Worm (Caenorhabditis elegans): ENCODE results near the gene sdz-32.

Gene sdz-32

DNA sequence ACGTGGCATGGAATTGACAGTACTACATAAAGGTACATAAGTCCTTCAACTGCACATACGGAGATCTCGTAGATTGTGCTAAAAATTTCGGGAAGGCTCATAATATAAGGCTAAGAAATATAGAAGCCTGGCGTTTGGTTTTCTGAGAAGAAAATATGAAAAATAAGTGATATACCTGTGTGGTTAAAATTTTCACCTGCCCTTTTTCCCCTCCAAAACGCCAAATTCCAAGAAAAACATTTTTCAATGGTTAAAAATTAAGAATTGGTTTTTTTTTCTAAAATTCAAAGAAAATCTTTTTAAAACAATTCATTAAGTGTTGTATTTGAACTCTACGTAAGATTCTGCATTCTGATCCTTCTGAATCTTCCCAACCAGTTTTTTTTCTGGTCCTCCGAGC is 40.8 kb downstream of the sdz-32 start, which contains the start of gene srz-5:
srz-5 (minus strand) TSS at position 101 of the 400 bp plus-strand sequence.
- TF ChIP-seq ccch-3 (GFP tag; optimal IDR thresholded peaks at IDR 0.05) (no peak), rcor-1 (GFP tag; IDR thresholded peaks at IDR 0.05) (no peak), madf-10 (tag; optimal IDR thresholded peaks at IDR 0.05) (no peak), ztf-22 (GFP tag; optimal IDR thresholded peaks at IDR 0.05) (no peak), nhr-120 (GFP tag; IDR thresholded peaks at IDR 0.05) (no peak), ztf-6 (GFP tag; IDR thresholded peaks at IDR 0.05) (no peak), B0035.1 (tag; optimal IDR thresholded peaks at IDR 0.05) (no peak), lin-35 (GFP tag; optimal IDR thresholded peaks at IDR 0.05) (no peak), egl-44 (GFP tag; IDR thresholded peaks at IDR 0.05) (no peak), T26A5.8 (tag; optimal IDR thresholded peaks at IDR 0.05) (no peak), nhr-179 (tag; optimal IDR thresholded peaks at IDR 0.05) (no peak), C06A6.2 (GFP tag; conservative IDR thresholded peaks at IDR 0.05) (no peak), gei-17 (GFP tag; optimal IDR thresholded peaks at IDR 0.05) (no peak), nfyb-1 (GFP tag; IDR thresholded peaks at IDR 0.05) (no peak), bed-1 (GFP tag; IDR thresholded peaks at IDR 0.05) (no peak), xnd-1 (tag; optimal IDR thresholded peaks at IDR 0.05) (no peak), madf-3 (GFP tag; IDR thresholded peaks at IDR 0.05) (no peak)

DNA sequence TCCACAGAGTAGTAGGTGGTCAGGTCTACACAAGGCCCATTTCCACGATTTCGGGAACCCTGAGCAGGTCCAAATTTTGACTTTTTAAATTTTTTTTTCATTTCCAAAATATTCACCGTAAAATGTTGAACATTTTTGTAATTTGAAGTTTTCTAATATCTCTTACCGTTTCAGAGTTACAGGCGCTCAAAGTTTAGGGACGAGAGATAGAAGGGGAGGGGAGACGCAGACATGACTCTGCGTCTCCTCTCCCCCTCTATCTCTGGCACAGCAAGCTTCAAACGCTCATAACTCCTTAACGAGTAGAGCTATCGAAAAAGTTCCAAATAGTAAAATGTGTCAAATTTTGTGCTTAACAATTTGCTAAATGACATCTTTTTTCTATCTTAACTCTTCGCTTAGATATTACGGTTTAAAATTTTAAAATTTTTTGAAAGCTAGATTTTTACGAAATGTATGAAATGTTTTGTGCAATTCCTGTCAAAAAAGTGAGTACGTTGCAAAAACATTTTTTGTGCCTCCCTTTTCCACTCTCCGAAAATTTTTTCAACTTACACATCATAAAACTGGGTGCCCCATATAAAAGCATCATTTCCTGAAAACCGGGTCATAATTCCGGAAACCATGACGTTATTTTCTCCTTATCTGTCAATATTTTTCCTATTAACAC is 41.7 kb downstream of the sdz-32 start, which contains the start of the genes Y49F6B.14 and clec-125:
Y49F6B.14 (minus strand) TSS at position 101 of the 670 bp plus-strand sequence.
clec-125 (plus strand) TSS at position 620 of the 670 bp plus-strand sequence.
- TF ChIP-seq ztf-28 (GFP tag; IDR thresholded peaks at IDR 0.05) (no peak), hmg-1.2 (GFP tag; IDR thresholded peaks at IDR 0.05) (peak; percentile 75)

DNA sequence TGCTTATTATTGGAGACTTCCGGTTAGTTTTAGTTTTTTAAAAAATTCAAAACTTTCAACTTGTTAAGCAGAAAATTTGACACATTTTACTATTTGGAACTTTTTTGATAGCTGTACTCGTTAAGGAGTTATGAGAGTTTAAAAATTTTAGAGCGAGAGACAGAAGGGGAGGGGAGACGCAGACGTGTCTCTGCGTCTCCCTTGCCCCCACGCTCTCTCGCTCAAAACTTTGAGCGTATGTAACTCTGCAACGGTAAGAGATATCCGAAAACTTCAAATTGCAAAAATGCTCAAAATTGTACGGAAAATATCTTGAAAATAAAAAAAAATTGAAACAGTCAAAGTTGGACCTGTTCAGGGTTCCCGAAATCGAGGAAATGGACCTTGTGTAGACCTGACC is 42.3 kb downstream of the sdz-32 start:
- TF ChIP-seq hmg-1.2 (GFP tag; IDR thresholded peaks at IDR 0.05) (peak; percentile 90), madf-6 (GFP tag; IDR thresholded peaks at IDR 0.05) (no peak), ceh-91 (GFP tag; IDR thresholded peaks at IDR 0.05) (no peak)

DNA sequence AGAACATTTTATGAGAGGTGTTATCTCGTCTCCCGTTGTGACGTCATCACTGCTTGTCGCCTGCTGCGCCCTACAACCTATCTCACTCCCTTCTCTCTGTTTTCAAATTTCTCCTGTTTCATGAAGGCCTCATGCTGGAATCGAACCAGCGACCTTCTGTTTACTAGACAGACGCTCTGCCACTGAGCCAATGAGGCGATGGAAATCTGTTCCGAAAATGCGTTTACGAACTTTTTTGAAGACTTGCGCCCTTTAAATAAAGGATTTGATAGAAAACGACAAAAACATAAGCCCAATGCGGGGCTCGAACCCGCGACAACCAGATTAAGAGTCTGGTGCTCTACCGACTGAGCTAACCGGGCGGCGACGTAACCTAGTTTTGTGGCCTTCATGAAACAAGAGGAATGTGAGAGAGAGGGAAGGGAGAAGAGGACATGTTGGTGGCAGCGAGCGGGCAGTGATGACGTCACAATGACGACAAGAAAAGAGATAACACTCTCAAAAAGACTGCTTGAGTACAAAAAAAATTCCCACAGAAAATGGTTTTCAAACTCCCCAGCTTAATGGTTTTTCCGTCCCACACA is 45.2 kb downstream of the sdz-32 start, which contains the start of gene clec-126:
clec-126 (plus strand) TSS at position 534 of the 584 bp plus-strand sequence.
- TF ChIP-seq lin-54 (GFP tag; optimal IDR thresholded peaks at IDR 0.05) (peak; percentile 75), F49E8.2 (tag; optimal IDR thresholded peaks at IDR 0.05; ENCODE audit: insufficient read depth) (no peak), Y67H2A.10 (GFP tag; conservative IDR thresholded peaks at IDR 0.05) (no peak), T26A5.8 (tag; optimal IDR thresholded peaks at IDR 0.05) (no peak), B0019.2 (GFP tag; conservative IDR thresholded peaks at IDR 0.05) (0 out of 2 replicates have a peak, but pooled peaks have one; percentile 6), repo-1 (tag; optimal IDR thresholded peaks at IDR 0.05) (peak; percentile 90), dpl-1 (GFP tag; optimal IDR thresholded peaks at IDR 0.05) (peak; percentile 31), hsf-1 (GFP tag; IDR thresholded peaks at IDR 0.05) (0 out of 2 replicates have a peak, but pooled peaks have one; percentile 33), F10E7.11 (tag; optimal IDR thresholded peaks at IDR 0.05) (no peak), attf-3 (GFP tag; conservative IDR thresholded peaks at IDR 0.05) (peak; percentile 62; the same call in 1 of the 2 replicates), bed-1 (GFP tag; IDR thresholded peaks at IDR 0.05) (no peak), lsy-27 (tag; optimal IDR thresholded peaks at IDR 0.05; ENCODE audit: borderline replicate concordance, insufficient read depth) (peak; percentile 87), mcd-1 (GFP tag; IDR thresholded peaks at IDR 0.05) (peak; percentile 84), die-1 (tag; optimal IDR thresholded peaks at IDR 0.05) (peak; percentile 87), Y79H2A.3 (GFP tag; conservative IDR thresholded peaks at IDR 0.05) (no peak), tlf-1 (GFP tag; optimal IDR thresholded peaks at IDR 0.05) (peak; percentile 77), F55B11.4 (tag; optimal IDR thresholded peaks at IDR 0.05; ENCODE audit: borderline replicate concordance, insufficient read depth) (no peak), nfya-1 (tag; optimal IDR thresholded peaks at IDR 0.05; ENCODE audit: borderline replicate concordance, insufficient read depth) (no peak), mxl-1 (tag; optimal IDR thresholded peaks at IDR 0.05) (peak; percentile 78), ZK185.1 (tag; optimal IDR thresholded peaks at IDR 0.05; ENCODE audit: poor library complexity, severe bottlenecking) (peak; percentile 62), cebp-2 (GFP tag; IDR thresholded peaks at IDR 0.05) (no peak), athp-1 (tag; optimal IDR thresholded peaks at IDR 0.05) (peak; percentile 87)
